Fruit fly (Drosophila melanogaster) whole organism: ENCODE measurements around the gene CG10348.

ENCODE experiments used
- CG8478 ChIP-seq: fragments of >200 bp; optimal IDR thresholded peaks from 2 replicates; lab custom pipeline; 2018; ENCODE audit warnings: inconsistent platforms
- Dll ChIP-seq: fragments of >200 bp; optimal IDR thresholded peaks from 2 replicates; lab custom pipeline; 2017
- EcR ChIP-seq, 2 experiments: fragments of >200 bp; optimal IDR thresholded peaks; 2 replicates each; lab custom pipeline; 2017; ENCODE audit warnings: missing biosample characterization in 2 of 2, missing genetic modification characterization in 2 of 2, missing genetic modification reagents in 2 of 2
- psq ChIP-seq: fragments of >200 bp; optimal IDR thresholded peaks from 2 replicates; lab custom pipeline; 2017
- usp ChIP-seq: fragments of >200 bp; optimal IDR thresholded peaks from 2 replicates; lab custom pipeline; 2017; ENCODE audit warnings: missing biosample characterization, missing genetic modification characterization, mixed read lengths

DNA sequence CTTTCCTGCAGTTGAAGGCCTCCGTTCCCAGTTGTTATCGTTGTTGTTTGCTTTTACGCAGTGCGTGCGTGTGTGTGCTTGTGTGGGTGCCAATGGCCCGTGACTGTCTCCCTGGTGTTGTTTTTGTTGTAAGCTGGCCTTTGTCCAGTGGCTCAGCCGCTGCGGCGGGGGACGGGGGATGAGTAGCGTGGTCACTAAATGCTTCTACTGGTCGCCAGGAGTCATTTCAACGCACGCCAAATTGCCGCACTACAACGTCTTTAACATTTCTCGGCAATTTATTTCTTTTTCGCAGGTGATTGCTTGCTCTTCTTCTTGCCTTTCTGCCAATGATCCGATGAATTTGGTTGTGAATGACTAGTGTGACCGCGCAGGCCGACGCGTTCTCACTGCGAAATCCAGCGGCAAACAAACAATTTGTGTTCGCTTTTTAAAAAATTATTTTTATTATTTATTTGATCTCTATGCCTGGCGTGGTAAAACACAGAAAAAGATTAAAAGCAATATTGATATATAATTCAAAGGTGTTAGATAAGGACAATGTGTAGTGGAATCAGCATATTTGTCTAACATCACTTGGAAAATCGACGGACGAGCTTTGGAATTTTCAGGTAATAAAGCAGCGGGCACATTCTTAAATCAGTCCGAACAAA, 24.0 kb downstream of the CG10348 start, which contains the start of the genes Faf2 and Grip71:
- TF ChIP-seq psq (lab: Kevin White, UChicago) (no peak), Dll (lab: Kevin White, UChicago) (no peak), usp (GFP tag; lab: Kevin White, UChicago) (no peak), EcR (GFP tag; optimal IDR thresholded peaks at IDR 0.05; lab: Kevin White, UChicago) (no peak), CG8478 (lab: Kevin White, UChicago) (no peak)
